Fruit fly (Drosophila melanogaster) whole organism, embryonic: ENCODE data around the gene Actn.

Source experiments
- CG10462 ChIP-seq: fragments of 200-800 bp; sonication (Bioruptor generic); optimal IDR thresholded peaks from 2 replicates; lab custom pipeline; 2016; ENCODE audit warnings: missing biosample characterization, missing genetic modification characterization
- CG11398 ChIP-seq: fragments of 200-800 bp; sonication (Bioruptor generic); optimal IDR thresholded peaks from 2 replicates; lab custom pipeline; 2016; ENCODE audit warnings: missing biosample characterization, missing genetic modification characterization
- CG12769 ChIP-seq: fragments of 200-800 bp; sonication (Bioruptor generic); optimal IDR thresholded peaks from 2 replicates; lab custom pipeline; 2019; ENCODE audit warnings: missing biosample characterization, mild to moderate bottlenecking, missing genetic modification characterization, moderate library complexity
- CG15514 ChIP-seq: fragments of 200-800 bp; sonication (Bioruptor generic); optimal IDR thresholded peaks from 3 replicates; lab custom pipeline; 2017; ENCODE audit warnings: missing biosample characterization, missing genetic modification characterization, mild to moderate bottlenecking, moderate library complexity, missing genetic modification reagents
- CG16779 ChIP-seq: fragments of 200-800 bp; sonication (Bioruptor generic); IDR thresholded peaks from 2 replicates; pipeline ENCODE4 v1.3.6; 2022; ENCODE audit warnings: missing biosample characterization, missing genetic modification characterization
- CG18764 ChIP-seq: fragments of 200-800 bp; sonication (Bioruptor generic); optimal IDR thresholded peaks from 3 replicates; lab custom pipeline; 2016; ENCODE audit warnings: missing biosample characterization, missing genetic modification characterization
- CG31224 ChIP-seq: fragments of 200-800 bp; sonication (Bioruptor generic); IDR thresholded peaks from 2 replicates; pipeline ENCODE4 v1.3.6; 2022; ENCODE audit warnings: missing biosample characterization, missing genetic modification characterization
- CG31365 ChIP-seq: fragments of 200-800 bp; sonication (Bioruptor generic); optimal IDR thresholded peaks from 2 replicates; lab custom pipeline; 2018; ENCODE audit warnings: missing biosample characterization, mild to moderate bottlenecking, missing genetic modification characterization
- CG32532 ChIP-seq: fragments of 200-800 bp; sonication (Bioruptor generic); IDR thresholded peaks from 2 replicates; pipeline ENCODE4 v1.3.6; 2022; ENCODE audit warnings: missing biosample characterization, missing genetic modification characterization
- CG6689 ChIP-seq: fragments of 200-800 bp; sonication (Bioruptor generic); IDR thresholded peaks from 2 replicates; pipeline ENCODE4 v1.3.6; 2022; ENCODE audit warnings: missing biosample characterization, missing genetic modification characterization
- CG6813 ChIP-seq: fragments of 200-800 bp; sonication (Bioruptor generic); optimal IDR thresholded peaks from 2 replicates; lab custom pipeline; 2017; ENCODE audit warnings: missing biosample characterization, missing genetic modification characterization, mild to moderate bottlenecking, moderate library complexity, missing genetic modification reagents
- CG6854 ChIP-seq: fragments of 200-800 bp; sonication (Bioruptor generic); optimal IDR thresholded peaks from 3 replicates; lab custom pipeline; 2017; ENCODE audit warnings: missing biosample characterization, mild to moderate bottlenecking, missing genetic modification characterization
- CG7556 ChIP-seq: fragments of 200-800 bp; sonication (Bioruptor generic); optimal IDR thresholded peaks from 2 replicates; lab custom pipeline; 2017; ENCODE audit warnings: missing biosample characterization, mild to moderate bottlenecking, missing genetic modification characterization
- D19A ChIP-seq: fragments of 200-800 bp; optimal IDR thresholded peaks from 3 replicates; lab custom pipeline; 2019; ENCODE audit warnings: missing biosample characterization, mild to moderate bottlenecking, missing genetic modification characterization, moderate library complexity
- Dad ChIP-seq: fragments of 200-800 bp; sonication (Bioruptor generic); optimal IDR thresholded peaks from 3 replicates; lab custom pipeline; 2016; ENCODE audit warnings: missing biosample characterization, missing genetic modification characterization
- Fer3 ChIP-seq: fragments of 200-800 bp; sonication (Bioruptor generic); optimal IDR thresholded peaks from 2 replicates; lab custom pipeline; 2018; ENCODE audit warnings: missing biosample characterization, mild to moderate bottlenecking, missing genetic modification characterization, moderate library complexity
- HHEX ChIP-seq: fragments of 200-800 bp; sonication (Bioruptor generic); optimal IDR thresholded peaks from 3 replicates; lab custom pipeline; 2017; ENCODE audit warnings: missing biosample characterization, mild to moderate bottlenecking, missing genetic modification characterization, missing genetic modification reagents
- Hand ChIP-seq: fragments of 200-800 bp; sonication (Bioruptor generic); optimal IDR thresholded peaks from 2 replicates; lab custom pipeline; 2017; ENCODE audit warnings: mild to moderate bottlenecking, missing biosample characterization, missing genetic modification reagents, missing genetic modification characterization
- Hr51 ChIP-seq, 2 experiments: fragments of 200-800 bp; sonication (Bioruptor generic); optimal IDR thresholded peaks; 2 replicates in 1 of 2; 3 replicates in 1 of 2; lab custom pipeline; 2016 to 2018; ENCODE audit warnings: missing biosample characterization in 2 of 2, missing genetic modification characterization in 2 of 2, mild to moderate bottlenecking in 1 of 2, moderate library complexity in 1 of 2
- Nf-YC ChIP-seq: fragments of 200-800 bp; optimal IDR thresholded peaks from 3 replicates; lab custom pipeline; 2019; ENCODE audit warnings: missing biosample characterization, mild to moderate bottlenecking, missing genetic modification characterization, moderate library complexity
- Scr ChIP-seq: fragments of 200-800 bp; sonication (Bioruptor generic); IDR thresholded peaks from 2 replicates; pipeline ENCODE4 v1.3.6; 2022; ENCODE audit warnings: missing biosample characterization, missing genetic modification characterization; ENCODE audit not compliant: partially characterized antibody
- Six4 ChIP-seq: fragments of 200-800 bp; sonication (Bioruptor generic); optimal IDR thresholded peaks from 2 replicates; lab custom pipeline; 2016; ENCODE audit warnings: missing biosample characterization, missing genetic modification characterization
- Sox102F ChIP-seq: fragments of 200-800 bp; sonication (Bioruptor generic); optimal IDR thresholded peaks from 2 replicates; lab custom pipeline; 2018; ENCODE audit warnings: missing biosample characterization, mild to moderate bottlenecking, missing genetic modification characterization, moderate library complexity
- Taf1 ChIP-seq: fragments of 200-800 bp; sonication (Bioruptor generic); IDR thresholded peaks from 2 replicates; pipeline ENCODE4 v1.3.6; 2022; ENCODE audit warnings: missing biosample characterization, missing genetic modification characterization
- Usf ChIP-seq: fragments of 200-800 bp; sonication (Bioruptor generic); optimal IDR thresholded peaks from 2 replicates; lab custom pipeline; 2017; ENCODE audit warnings: missing genotype, missing biosample characterization, missing genetic modification characterization
- Xbp1 ChIP-seq: fragments of 200-800 bp; sonication (Bioruptor generic); optimal IDR thresholded peaks from 3 replicates; lab custom pipeline; 2016; ENCODE audit warnings: missing biosample characterization, mild to moderate bottlenecking, missing genetic modification characterization
- aop ChIP-seq: fragments of 200-800 bp; sonication (Bioruptor generic); IDR thresholded peaks from 2 replicates; pipeline ENCODE4 v1.3.6; 2022; ENCODE audit warnings: missing biosample characterization, missing genetic modification characterization
- az2 ChIP-seq: fragments of 200-800 bp; sonication (Bioruptor generic); optimal IDR thresholded peaks from 3 replicates; lab custom pipeline; 2016; ENCODE audit warnings: missing biosample characterization, missing genetic modification characterization
- br ChIP-seq: fragments of >200 bp; optimal IDR thresholded peaks from 2 replicates; lab custom pipeline; 2017
- cad ChIP-seq: fragments of >200 bp; optimal IDR thresholded peaks from 2 replicates; lab custom pipeline; 2017; ENCODE audit warnings: missing biosample characterization, missing genetic modification characterization
- cg ChIP-seq: fragments of 200-800 bp; sonication (Bioruptor generic); optimal IDR thresholded peaks from 3 replicates; lab custom pipeline; 2019; ENCODE audit warnings: missing biosample characterization, mild to moderate bottlenecking, missing genetic modification characterization, moderate library complexity
- chif ChIP-seq, 2 experiments: fragments of 200-800 bp; sonication (Bioruptor generic); optimal IDR thresholded peaks; 3 replicates each; lab custom pipeline; 2016; ENCODE audit warnings: missing biosample characterization in 2 of 2, missing genetic modification characterization in 2 of 2
- da ChIP-seq: fragments of 200-800 bp; sonication (Bioruptor generic); optimal IDR thresholded peaks from 2 replicates; lab custom pipeline; 2016; ENCODE audit warnings: missing biosample characterization, missing genetic modification characterization
- danr ChIP-seq: fragments of 200-800 bp; sonication (Bioruptor generic); IDR thresholded peaks from 2 replicates; pipeline ENCODE4 v1.3.6; 2022; ENCODE audit warnings: missing biosample characterization, missing genetic modification characterization
- dimm ChIP-seq: fragments of 200-800 bp; sonication (Bioruptor generic); IDR thresholded peaks from 2 replicates; pipeline ENCODE4 v1.3.6; 2022; ENCODE audit warnings: missing biosample characterization, missing genetic modification characterization
- eyg ChIP-seq: fragments of 200-800 bp; sonication (Bioruptor generic); optimal IDR thresholded peaks from 3 replicates; lab custom pipeline; 2016; ENCODE audit warnings: missing biosample characterization, missing genetic modification characterization
- ind ChIP-seq: fragments of 200-800 bp; sonication (Bioruptor generic); optimal IDR thresholded peaks from 3 replicates; lab custom pipeline; 2016; ENCODE audit warnings: missing biosample characterization, missing genetic modification characterization
- jing ChIP-seq: fragments of 200-800 bp; sonication (Bioruptor generic); optimal IDR thresholded peaks from 2 replicates; lab custom pipeline; 2018; ENCODE audit warnings: missing biosample characterization, mild to moderate bottlenecking, missing genetic modification characterization
- jumu ChIP-seq: fragments of 200-800 bp; sonication (Bioruptor generic); optimal IDR thresholded peaks from 3 replicates; lab custom pipeline; 2016; ENCODE audit warnings: missing biosample characterization, missing genetic modification characterization
- kni ChIP-seq: fragments of 200-800 bp; sonication (Bioruptor generic); optimal IDR thresholded peaks from 3 replicates; lab custom pipeline; 2017; ENCODE audit warnings: mild to moderate bottlenecking, missing biosample characterization, missing genetic modification reagents, missing genetic modification characterization
- maf-S ChIP-seq: fragments of 200-800 bp; sonication (Bioruptor generic); optimal IDR thresholded peaks from 2 replicates; lab custom pipeline; 2016; ENCODE audit warnings: missing biosample characterization, missing genetic modification characterization
- nom ChIP-seq: fragments of 200-800 bp; sonication (Bioruptor generic); optimal IDR thresholded peaks from 2 replicates; lab custom pipeline; 2017; ENCODE audit warnings: missing biosample characterization, missing genetic modification characterization, mild to moderate bottlenecking, moderate library complexity, missing genetic modification reagents
- otp ChIP-seq: fragments of 200-800 bp; sonication (Bioruptor generic); IDR thresholded peaks from 3 replicates; pipeline ENCODE4, ENCODE4 v1.3.6; 2022; ENCODE audit warnings: missing biosample characterization, missing genetic modification characterization
- pfk ChIP-seq: fragments of 200-800 bp; sonication (Bioruptor generic); optimal IDR thresholded peaks from 2 replicates; lab custom pipeline; 2018; ENCODE audit warnings: missing biosample characterization, mild to moderate bottlenecking, missing genetic modification characterization, moderate library complexity
- pita ChIP-seq: fragments of 200-800 bp; sonication (Bioruptor generic); optimal IDR thresholded peaks from 2 replicates; lab custom pipeline; 2017; ENCODE audit warnings: missing biosample characterization, mild to moderate bottlenecking, missing genetic modification characterization
- salm ChIP-seq: fragments of 200-800 bp; sonication (Bioruptor generic); optimal IDR thresholded peaks from 2 replicates; lab custom pipeline; 2018; ENCODE audit warnings: missing biosample characterization, mild to moderate bottlenecking, missing genetic modification characterization
- slp2 ChIP-seq: fragments of 200-800 bp; sonication (Bioruptor generic); optimal IDR thresholded peaks from 2 replicates; lab custom pipeline; 2016; ENCODE audit warnings: missing biosample characterization, missing genetic modification characterization
- zen2 ChIP-seq: fragments of 200-800 bp; sonication (Bioruptor generic); IDR thresholded peaks from 3 replicates; pipeline ENCODE4 v1.3.6; 2022; ENCODE audit warnings: missing biosample characterization, missing genetic modification characterization; ENCODE audit not compliant: partially characterized antibody

Actn gene

DNA sequence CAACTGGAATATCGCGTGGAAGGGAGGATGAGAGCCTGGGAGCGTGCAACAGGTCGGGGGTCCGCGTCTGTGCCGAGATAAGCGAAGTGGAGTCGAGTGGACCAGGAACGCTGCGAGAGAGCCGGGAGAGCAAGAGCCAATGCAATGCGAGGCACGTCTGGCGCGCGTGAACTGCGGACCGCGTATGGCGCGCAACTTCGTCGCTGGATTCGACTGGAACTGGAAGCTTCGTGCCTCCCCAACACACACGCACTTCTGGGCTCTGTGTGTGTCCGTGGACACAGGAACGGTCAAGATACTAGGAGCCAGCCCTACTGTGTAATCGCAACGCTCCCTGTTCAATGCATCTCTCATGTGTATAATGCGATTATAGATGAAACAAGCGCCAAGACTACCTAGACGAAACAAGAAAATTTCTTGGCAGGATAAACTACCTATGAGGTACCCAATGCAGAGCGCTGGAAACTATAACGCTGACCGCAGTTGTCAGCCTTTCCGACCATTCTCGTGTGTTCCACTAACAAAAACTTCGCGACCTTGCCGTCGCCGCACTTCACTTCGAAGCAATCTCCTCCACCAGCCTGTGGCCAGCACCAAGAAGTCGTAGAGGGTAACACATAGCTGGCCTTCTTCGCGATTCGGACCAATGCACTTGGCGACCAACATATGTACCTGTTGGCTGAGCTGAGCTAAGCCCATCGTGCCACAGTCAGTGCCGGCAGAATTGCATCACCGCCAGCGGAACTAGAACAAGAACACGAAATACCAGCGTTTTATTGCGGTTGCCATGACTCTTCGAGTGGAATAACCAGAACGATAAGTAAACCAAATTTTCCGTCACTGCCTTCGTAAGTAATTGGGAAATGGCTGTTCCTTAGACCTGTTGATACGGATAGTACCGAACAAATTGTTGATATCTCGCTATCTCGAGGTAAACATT is 30.0 kb upstream of the Actn start, which contains the start of gene Rtca (continued):
- peak; percentile 38 for TF ChIP-seq az2
- TF ChIP-seq slp2, result no peak
- peak; percentile 48; the same call in 1 of the 2 replicates for TF ChIP-seq danr (GFP tag; lab: Robert Waterston, UW)
- TF ChIP-seq CG7556 (GFP tag; lab: Kevin White, UChicago), result peak; percentile 73
- peak; percentile 66 for TF ChIP-seq maf-S (GFP tag; lab: Kevin White, UChicago)
- peak; percentile 33 for TF ChIP-seq Six4 (GFP tag; lab: Kevin White, UChicago)
- no peak for TF ChIP-seq dimm (GFP tag; lab: Robert Waterston, UW)
- peak; percentile 23 for TF ChIP-seq CG18764 (GFP tag; lab: Kevin White, UChicago)
- TF ChIP-seq jumu (GFP tag; lab: Kevin White, UChicago), result peak; percentile 51
- TF ChIP-seq CG32532 (GFP tag; lab: Robert Waterston, UW), result peak; percentile 68; the same call in 1 of the 2 replicates
- no peak for TF ChIP-seq cad (GFP tag; lab: Kevin White, UChicago)
- TF ChIP-seq CG10462 (GFP tag; lab: Kevin White, UChicago), result no peak
- TF ChIP-seq pfk (GFP tag; lab: Kevin White, UChicago), result no peak
- peak; percentile 44 for TF ChIP-seq HHEX (GFP tag; lab: Kevin White, UChicago)
- peak; percentile 65 for TF ChIP-seq Xbp1 (GFP tag; lab: Kevin White, UChicago)
- TF ChIP-seq pita, result no peak
- peak; percentile 35 to 76 for TF ChIP-seq Hr51 (GFP tag; optimal IDR thresholded peaks at IDR 0.05; lab: Kevin White, UChicago)
- TF ChIP-seq Dad (GFP tag; lab: Kevin White, UChicago), result peak; percentile 56
- peak; percentile 62 for TF ChIP-seq Fer3 (tag; lab: Kevin White, UChicago)
- no peak for TF ChIP-seq zen2
- no peak for TF ChIP-seq salm (tag; lab: Kevin White, UChicago)
- peak; percentile 57 for TF ChIP-seq D19A (tag; lab: Kevin White, UChicago)
- peak; percentile 51; the same call in 1 of the 3 replicates for TF ChIP-seq otp (GFP tag; lab: Robert Waterston, UW)
- TF ChIP-seq CG15514, result peak; percentile 73
- TF ChIP-seq Sox102F (GFP tag; lab: Kevin White, UChicago), result peak; percentile 56
- TF ChIP-seq CG11398 (GFP tag; lab: Kevin White, UChicago), result no peak
- peak; percentile 16 for TF ChIP-seq CG31365 (tag; lab: Kevin White, UChicago)
- TF ChIP-seq CG31224 (GFP tag; lab: Robert Waterston, UW), result peak; percentile 48; the same call in 1 of the 2 replicates
- peak; percentile 25; the same call in 1 of the 2 replicates for TF ChIP-seq Taf1
- peak; percentile 63 for TF ChIP-seq cg (GFP tag; lab: Kevin White, UChicago)
- TF ChIP-seq kni (GFP tag; lab: Kevin White, UChicago), result no peak
- peak; percentile 77 for TF ChIP-seq ind (GFP tag; lab: Kevin White, UChicago)
- no peak for TF ChIP-seq aop
- peak; percentile 37 for TF ChIP-seq jing (GFP tag; lab: Kevin White, UChicago)
- TF ChIP-seq CG6813, result peak; percentile 67
- peak; percentile 20 for TF ChIP-seq eyg (GFP tag; lab: Kevin White, UChicago)
- no peak for TF ChIP-seq da (GFP tag; lab: Kevin White, UChicago)
- TF ChIP-seq br, result no peak
- peak; percentile 56 for TF ChIP-seq Nf-YC (tag; lab: Kevin White, UChicago)
- no peak for TF ChIP-seq CG16779
- TF ChIP-seq chif (GFP tag; optimal IDR thresholded peaks at IDR 0.05; lab: Kevin White, UChicago), result peak; percentile 33 to 44
- peak; percentile 80 for TF ChIP-seq Hand (GFP tag; lab: Kevin White, UChicago)
- TF ChIP-seq nom, result peak; percentile 92
- peak; percentile 68 for TF ChIP-seq CG6854 (GFP tag; lab: Kevin White, UChicago)
- TF ChIP-seq Usf (GFP tag; lab: Kevin White, UChicago), result peak; percentile 18
- peak; percentile 71 for TF ChIP-seq CG6689 (GFP tag; lab: Robert Waterston, UW)
- peak; percentile 75 for TF ChIP-seq CG12769
- TF ChIP-seq Scr (GFP tag; lab: Robert Waterston, UW), result no peak
